Worm (Caenorhabditis elegans) whole organism, L2 larva: ENCODE results near the gene pfd-2.

Experiments used
- ZK546.5 ChIP-seq: sonication (generic microtip); optimal IDR thresholded peaks from 2 replicates; lab custom pipeline; 2017; ENCODE audit warnings: missing biosample characterization, missing genetic modification characterization
- ama-1 ChIP-seq: fragments of 150-350 bp; optimal IDR thresholded peaks from 2 replicates; lab custom pipeline; 2018; ENCODE audit warnings: inconsistent platforms
- egl-27 ChIP-seq: sonication (generic microtip); optimal IDR thresholded peaks from 3 replicates; lab custom pipeline; 2017; ENCODE audit warnings: missing biosample characterization, missing genetic modification reagents, missing genetic modification characterization
- sem-4 ChIP-seq: fragments of 150-350 bp; optimal IDR thresholded peaks from 2 replicates; lab custom pipeline; 2014; ENCODE audit warnings: missing biosample characterization, missing genetic modification reagents, missing genetic modification characterization
- skn-1 ChIP-seq: sonication (generic microtip); optimal IDR thresholded peaks from 2 replicates; lab custom pipeline; 2017; ENCODE audit warnings: missing biosample characterization, missing genetic modification characterization
- unc-55 ChIP-seq: fragments of 150-350 bp; sonication (generic microtip); optimal IDR thresholded peaks from 3 replicates; lab custom pipeline; 2014; ENCODE audit warnings: missing biosample characterization, missing genetic modification reagents, missing genetic modification characterization
- unc-62 ChIP-seq: fragments of 150-350 bp; optimal IDR thresholded peaks from 2 replicates; lab custom pipeline; 2014; ENCODE audit warnings: missing biosample characterization, missing genetic modification reagents, missing genetic modification characterization
- zag-1 ChIP-seq: fragments of 150-350 bp; optimal IDR thresholded peaks from 2 replicates; lab custom pipeline; 2014; ENCODE audit warnings: missing biosample characterization, missing genetic modification characterization
- ztf-11 ChIP-seq: sonication (generic microtip); optimal IDR thresholded peaks from 2 replicates; lab custom pipeline; 2017; ENCODE audit warnings: missing biosample characterization, missing genetic modification characterization

DNA sequence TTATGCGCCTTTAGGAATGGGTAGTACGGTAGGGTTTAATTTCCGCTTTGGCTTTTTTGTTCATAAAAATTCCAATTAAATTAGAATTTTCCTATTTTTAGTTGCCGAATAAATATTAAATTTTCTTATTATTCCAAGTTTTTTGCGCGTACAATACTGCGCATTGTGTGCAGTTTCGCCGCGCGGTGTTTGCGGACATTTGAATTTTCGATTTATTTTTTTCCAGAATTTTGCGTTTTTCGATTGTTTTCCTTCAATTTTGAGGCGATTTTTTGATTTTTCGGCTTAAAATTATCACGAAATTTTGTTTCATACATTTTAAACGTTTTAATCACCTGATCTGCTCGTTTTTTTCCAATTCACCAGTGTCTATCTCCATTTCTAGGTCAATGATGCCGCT lies 3.6 kb upstream of the pfd-2 start, which contains the start of gene H20J04.6:
- TF ChIP-seq ztf-11 (tag; lab: Kevin White, UChicago): no peak
- no peak for TF ChIP-seq sem-4
- TF ChIP-seq skn-1 (tag; lab: Kevin White, UChicago): no peak
- no peak for TF ChIP-seq ama-1 (lab: Kevin White, UChicago)
- no peak for TF ChIP-seq egl-27 (tag; lab: Kevin White, UChicago)
- no peak for TF ChIP-seq unc-62 (GFP tag; lab: Kevin White, UChicago)
- TF ChIP-seq unc-55: peak; percentile 33
- TF ChIP-seq ZK546.5 (tag; lab: Kevin White, UChicago): no peak
- no peak for TF ChIP-seq zag-1 (tag; lab: Kevin White, UChicago)
